Fruit fly (Drosophila melanogaster): Measurements from ENCODE around the gene Fer1.
A peak's percentile ranks its signal among the peaks of the same experiment; 100 is the strongest.

Fer1 gene

DNA sequence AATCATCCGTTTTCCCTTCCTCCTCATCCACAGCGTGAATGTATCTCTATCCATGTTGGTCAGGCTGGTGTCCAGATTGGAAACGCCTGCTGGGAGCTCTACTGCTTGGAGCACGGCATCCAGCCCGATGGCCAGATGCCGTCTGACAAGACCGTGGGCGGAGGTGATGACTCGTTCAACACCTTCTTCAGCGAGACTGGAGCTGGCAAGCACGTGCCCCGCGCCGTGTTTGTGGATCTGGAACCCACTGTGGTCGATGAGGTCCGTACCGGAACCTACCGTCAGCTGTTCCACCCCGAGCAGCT lies 48.9 kb upstream of the Fer1 start:
- TF ChIP-seq Myc (optimal IDR thresholded peaks at IDR 0.05) (no peak), GATAd (GFP tag; optimal IDR thresholded peaks at IDR 0.05) (no peak), HLH106 (tag; optimal IDR thresholded peaks at IDR 0.05) (no peak), psq (GFP tag; optimal IDR thresholded peaks at IDR 0.05) (no peak), Sp1 (GFP tag; optimal IDR thresholded peaks at IDR 0.05) (no peak), Hr83 (GFP tag; optimal IDR thresholded peaks at IDR 0.05; ENCODE audit: poor library complexity, severe bottlenecking) (no peak), dmrt93B (GFP tag; optimal IDR thresholded peaks at IDR 0.05) (no peak), Jra (GFP tag; optimal IDR thresholded peaks at IDR 0.05) (no peak), tai (GFP tag; optimal IDR thresholded peaks at IDR 0.05) (no peak), OdsH (GFP tag; optimal IDR thresholded peaks at IDR 0.05) (no peak), CG9705 (GFP tag; optimal IDR thresholded peaks at IDR 0.05) (no peak), Abd-B (GFP tag; optimal IDR thresholded peaks at IDR 0.05) (no peak)

dm6 chr3R:7087904-7088303 lies 48.1 kb upstream of the Fer1 start:
- TF ChIP-seq Rel (GFP tag; optimal IDR thresholded peaks at IDR 0.05), result no peak
- no peak for TF ChIP-seq Rel (tag; optimal IDR thresholded peaks at IDR 0.05)
- TF ChIP-seq usp (GFP tag; optimal IDR thresholded peaks at IDR 0.05), result no peak
- no peak for TF ChIP-seq foxo (GFP tag; optimal IDR thresholded peaks at IDR 0.05)
- TF ChIP-seq CrebA (GFP tag; optimal IDR thresholded peaks at IDR 0.05; ENCODE audit: borderline replicate concordance), result no peak
- TF ChIP-seq jim (GFP tag; optimal IDR thresholded peaks at IDR 0.05), result no peak
- TF ChIP-seq Myc (optimal IDR thresholded peaks at IDR 0.05), result no peak
- no peak for TF ChIP-seq Mio (GFP tag; optimal IDR thresholded peaks at IDR 0.05)
- TF ChIP-seq pan (optimal IDR thresholded peaks at IDR 0.05), result no peak
- no peak for TF ChIP-seq Hr78 (GFP tag; optimal IDR thresholded peaks at IDR 0.05)
- no peak for TF ChIP-seq h (GFP tag; optimal IDR thresholded peaks at IDR 0.05)
- TF ChIP-seq Hr83 (GFP tag; optimal IDR thresholded peaks at IDR 0.05; ENCODE audit: poor library complexity, severe bottlenecking), result no peak
- TF ChIP-seq rgr (GFP tag; optimal IDR thresholded peaks at IDR 0.05), result no peak

DNA sequence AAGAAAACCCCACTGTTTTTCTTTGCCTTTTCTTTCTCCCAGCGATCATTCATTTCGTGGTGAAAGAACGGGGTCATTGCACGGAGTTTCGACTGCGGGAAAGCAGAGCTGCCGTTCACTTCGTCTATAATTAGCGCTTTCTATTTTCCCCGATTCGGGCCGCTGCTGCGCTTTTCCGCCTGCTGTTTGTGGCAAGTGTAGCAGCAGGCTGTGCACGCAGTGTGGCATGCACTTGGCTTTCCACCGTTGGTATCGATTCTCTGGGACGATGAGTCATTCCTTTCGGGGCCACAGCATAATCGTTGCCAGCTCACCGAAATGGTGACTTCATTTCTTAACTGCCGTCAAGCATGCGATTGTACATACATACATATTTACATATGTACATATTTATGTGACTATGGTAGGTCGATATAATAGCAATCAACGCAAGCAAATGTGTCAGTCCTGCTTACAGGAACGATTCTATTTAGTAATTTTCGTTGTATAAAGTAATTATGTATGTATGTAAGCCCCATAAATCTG lies 47.1 kb upstream of the Fer1 start:
- TF ChIP-seq Jra (GFP tag; optimal IDR thresholded peaks at IDR 0.05) (peak; percentile 30), lola (GFP tag; optimal IDR thresholded peaks at IDR 0.05) (no peak), Dfd (GFP tag; optimal IDR thresholded peaks at IDR 0.05) (no peak), psq (GFP tag; optimal IDR thresholded peaks at IDR 0.05) (no peak), usp (GFP tag; optimal IDR thresholded peaks at IDR 0.05) (no peak), brk (GFP tag; optimal IDR thresholded peaks at IDR 0.05) (peak; percentile 27), CrebA (GFP tag; optimal IDR thresholded peaks at IDR 0.05; ENCODE audit: borderline replicate concordance) (no peak), foxo (GFP tag; optimal IDR thresholded peaks at IDR 0.05) (no peak), Rel (GFP tag; optimal IDR thresholded peaks at IDR 0.05) (no peak), Rel (tag; optimal IDR thresholded peaks at IDR 0.05) (peak; percentile 33), dmrt93B (GFP tag; optimal IDR thresholded peaks at IDR 0.05) (no peak), dl (GFP tag; optimal IDR thresholded peaks at IDR 0.05; ENCODE audit: insufficient read depth in 1 of 2, partially characterized antibody in 2 of 2) (no peak), Sp1 (GFP tag; optimal IDR thresholded peaks at IDR 0.05) (no peak), Hnf4 (GFP tag; optimal IDR thresholded peaks at IDR 0.05) (peak; percentile 13)

dm6 chr3R:7089522-7090336 lies 46.3 kb upstream of the Fer1 start:
- TF ChIP-seq Rel (GFP tag; optimal IDR thresholded peaks at IDR 0.05), result no peak
- peak; percentile 17 for TF ChIP-seq Rel (tag; optimal IDR thresholded peaks at IDR 0.05)
- TF ChIP-seq sv (GFP tag; optimal IDR thresholded peaks at IDR 0.05), result no peak
- TF ChIP-seq tai (GFP tag; optimal IDR thresholded peaks at IDR 0.05), result no peak
- TF ChIP-seq dl (GFP tag; optimal IDR thresholded peaks at IDR 0.05; ENCODE audit: insufficient read depth in 1 of 2, partially characterized antibody in 2 of 2), result no peak
- no peak for TF ChIP-seq dmrt93B (GFP tag; optimal IDR thresholded peaks at IDR 0.05)
- peak; percentile 10 for TF ChIP-seq HLH106 (tag; optimal IDR thresholded peaks at IDR 0.05)
- TF ChIP-seq Myc (optimal IDR thresholded peaks at IDR 0.05), result no peak

dm6 chr3R:7090337-7090830 lies 45.6 kb upstream of the Fer1 start:
- TF ChIP-seq Hr78 (GFP tag; optimal IDR thresholded peaks at IDR 0.05), result no peak
- TF ChIP-seq CG9705 (GFP tag; optimal IDR thresholded peaks at IDR 0.05), result no peak
- TF ChIP-seq br (GFP tag; optimal IDR thresholded peaks at IDR 0.05), result no peak
- TF ChIP-seq Mio (GFP tag; optimal IDR thresholded peaks at IDR 0.05), result no peak
- TF ChIP-seq Rel (GFP tag; optimal IDR thresholded peaks at IDR 0.05), result no peak
- peak; percentile 57 for TF ChIP-seq Rel (tag; optimal IDR thresholded peaks at IDR 0.05)
- TF ChIP-seq Dfd (GFP tag; optimal IDR thresholded peaks at IDR 0.05), result no peak
- TF ChIP-seq CrebA (GFP tag; optimal IDR thresholded peaks at IDR 0.05; ENCODE audit: borderline replicate concordance), result no peak
- peak; percentile 53 for TF ChIP-seq Hr83 (GFP tag; optimal IDR thresholded peaks at IDR 0.05; ENCODE audit: poor library complexity, severe bottlenecking)
- TF ChIP-seq ey (GFP tag; optimal IDR thresholded peaks at IDR 0.05), result peak; percentile 36
- peak; percentile 75 for TF ChIP-seq h (GFP tag; optimal IDR thresholded peaks at IDR 0.05)
- TF ChIP-seq woc (GFP tag; optimal IDR thresholded peaks at IDR 0.05), result peak; percentile 29
- peak in 1 of 2 experiments; percentile 20 for TF ChIP-seq foxo (GFP tag; optimal IDR thresholded peaks at IDR 0.05)
- no peak for TF ChIP-seq Dif (GFP tag; optimal IDR thresholded peaks at IDR 0.05; ENCODE audit: partially characterized antibody)
- no peak for TF ChIP-seq dsf (GFP tag; optimal IDR thresholded peaks at IDR 0.05; ENCODE audit: borderline replicate concordance)
- no peak for TF ChIP-seq sv (GFP tag; optimal IDR thresholded peaks at IDR 0.05)
- no peak for TF ChIP-seq Hnf4 (GFP tag; optimal IDR thresholded peaks at IDR 0.05)
- TF ChIP-seq rgr (GFP tag; optimal IDR thresholded peaks at IDR 0.05), result peak; percentile 33
- no peak for TF ChIP-seq jim (GFP tag; optimal IDR thresholded peaks at IDR 0.05)
- TF ChIP-seq tai (GFP tag; optimal IDR thresholded peaks at IDR 0.05), result no peak
- TF ChIP-seq pan (optimal IDR thresholded peaks at IDR 0.05), result peak; percentile 40
- peak; percentile 6 for TF ChIP-seq brk (GFP tag; optimal IDR thresholded peaks at IDR 0.05)
- TF ChIP-seq CG32264 (GFP tag; optimal IDR thresholded peaks at IDR 0.05), result no peak
- TF ChIP-seq GATAd (GFP tag; optimal IDR thresholded peaks at IDR 0.05), result no peak
- no peak for TF ChIP-seq usp (GFP tag; optimal IDR thresholded peaks at IDR 0.05)
- TF ChIP-seq fru (GFP tag; optimal IDR thresholded peaks at IDR 0.05), result peak; percentile 40
